Worm (Caenorhabditis elegans): ENCODE measurements around the gene rpl-11.1.

DNA sequence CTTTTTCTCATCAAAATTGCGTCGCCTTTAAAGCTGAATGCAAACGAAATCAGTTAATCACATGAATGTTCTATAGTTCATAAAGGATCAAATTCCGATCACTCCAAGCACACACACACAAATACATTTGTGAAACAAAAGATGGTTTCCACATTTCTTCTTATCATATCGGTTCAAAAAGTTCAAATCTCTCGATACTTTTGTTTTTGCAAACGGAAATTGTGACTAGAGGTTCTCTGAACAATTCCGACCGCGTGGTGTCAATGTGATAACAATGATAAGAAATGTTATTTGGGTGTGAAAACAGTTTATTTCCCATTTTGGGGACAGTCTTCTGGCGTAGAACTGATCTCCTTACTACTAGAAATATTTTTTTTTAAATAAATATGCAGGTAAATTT lies 31.0 kb upstream of the rpl-11.1 start:
- TF ChIP-seq nhr-11 (tag; optimal IDR thresholded peaks at IDR 0.05) (no peak), zag-1 (tag; optimal IDR thresholded peaks at IDR 0.05) (no peak), nhr-237 (tag; optimal IDR thresholded peaks at IDR 0.05) (no peak), skn-1 (tag; optimal IDR thresholded peaks at IDR 0.05) (no peak), ztf-11 (tag; optimal IDR thresholded peaks at IDR 0.05) (no peak), mep-1 (tag; optimal IDR thresholded peaks at IDR 0.05) (no peak), lin-29 (GFP tag; IDR thresholded peaks at IDR 0.05) (no peak)
